Worm (Caenorhabditis elegans) whole organism, L4 larva: ENCODE data around the gene pir-1.

Experiments
- D1046.2 ChIP-seq: fragments of 200-800 bp; sonication (Bioruptor generic); IDR thresholded peaks from 2 replicates; pipeline ENCODE4 v1.3.6; 2022; ENCODE audit warnings: missing genetic modification characterization, missing compliant biosample characterization
- R02D3.7 ChIP-seq: fragments of 150-350 bp; sonication (generic microtip); optimal IDR thresholded peaks from 3 replicates; lab custom pipeline; 2014; ENCODE audit warnings: missing biosample characterization, missing genetic modification characterization
- T20F7.1 ChIP-seq: fragments of 200-800 bp; sonication (Bioruptor generic); optimal IDR thresholded peaks from 2 replicates; lab custom pipeline; 2018; ENCODE audit warnings: mild to moderate bottlenecking, missing genetic modification characterization, missing compliant biosample characterization
- T26A8.4 ChIP-seq: fragments of 200-800 bp; sonication (Bioruptor generic); IDR thresholded peaks from 2 replicates; pipeline ENCODE4 v1.3.6; 2022; ENCODE audit warnings: missing genetic modification characterization, missing compliant biosample characterization
- Y48G9A.11 ChIP-seq: fragments of 200-800 bp; sonication (Bioruptor generic); IDR thresholded peaks from 2 replicates; pipeline ENCODE4 v1.3.6; 2022; ENCODE audit warnings: missing genetic modification reagents, missing genetic modification characterization, missing compliant biosample characterization
- Y5F2A.4 ChIP-seq: fragments of 200-800 bp; sonication (Bioruptor generic); optimal IDR thresholded peaks from 2 replicates; lab custom pipeline; 2018; ENCODE audit warnings: mild to moderate bottlenecking, missing genetic modification characterization, missing compliant biosample characterization
- ZK546.5 ChIP-seq, 2 experiments: sonication (generic microtip); optimal IDR thresholded peaks; 2 replicates each; lab custom pipeline; 2017; ENCODE audit warnings: missing biosample characterization in 2 of 2, missing genetic modification characterization in 2 of 2
- aly-2 ChIP-seq: sonication (generic microtip); optimal IDR thresholded peaks from 2 replicates; lab custom pipeline; 2018; ENCODE audit warnings: missing biosample characterization, missing genetic modification characterization
- arid-1 ChIP-seq: fragments of 200-800 bp; sonication (Bioruptor generic); conservative IDR thresholded peaks from 2 replicates; pipeline ENCODE4 v1.3.6; 2022; ENCODE audit warnings: missing genetic modification reagents, missing genetic modification characterization, missing compliant biosample characterization
- ceh-28 ChIP-seq: fragments of 150-350 bp; optimal IDR thresholded peaks from 2 replicates; lab custom pipeline; 2014; ENCODE audit warnings: missing biosample characterization, missing genetic modification reagents, missing genetic modification characterization
- ceh-82 ChIP-seq: sonication (generic microtip); optimal IDR thresholded peaks from 2 replicates; lab custom pipeline; 2017; ENCODE audit warnings: missing biosample characterization, missing genetic modification characterization
- cey-2 ChIP-seq: sonication (generic microtip); optimal IDR thresholded peaks from 3 replicates; lab custom pipeline; 2017; ENCODE audit warnings: missing genetic modification characterization, mild to moderate bottlenecking, missing compliant biosample characterization, antibody characterized with exemption, borderline replicate concordance; ENCODE audit not compliant: insufficient read depth
- daf-16 ChIP-seq, 3 experiments: sonication (generic microtip); optimal IDR thresholded peaks; 2 replicates each; lab custom pipeline; 2016 to 2017; ENCODE audit warnings: missing genetic modification characterization in 3 of 3, missing genetic modification reagents in 3 of 3, mild to moderate bottlenecking in 2 of 3, missing compliant biosample characterization in 2 of 3, missing biosample characterization in 1 of 3, moderate library complexity in 1 of 3
- daf-8 ChIP-seq: fragments of 200-800 bp; sonication (Bioruptor generic); IDR thresholded peaks from 2 replicates; pipeline ENCODE4 v1.3.6; 2022; ENCODE audit warnings: missing genetic modification characterization, missing compliant biosample characterization
- dmd-8 ChIP-seq: fragments of 200-800 bp; sonication (Bioruptor generic); IDR thresholded peaks from 2 replicates; pipeline ENCODE4 v1.3.6; 2022; ENCODE audit warnings: missing genetic modification characterization, missing compliant biosample characterization
- dve-1 ChIP-seq: sonication (generic microtip); optimal IDR thresholded peaks from 2 replicates; lab custom pipeline; 2017; ENCODE audit warnings: antibody characterized with exemption, mild to moderate bottlenecking, missing genetic modification characterization, missing compliant biosample characterization; ENCODE audit not compliant: insufficient read depth
- egl-43 ChIP-seq: fragments of 200-800 bp; sonication (Bioruptor generic); IDR thresholded peaks from 2 replicates; pipeline ENCODE4 v1.3.6; 2022; ENCODE audit warnings: missing genetic modification reagents, missing genetic modification characterization, missing compliant biosample characterization
- fos-1 ChIP-seq: fragments of 150-350 bp; optimal IDR thresholded peaks from 2 replicates; lab custom pipeline; 2014; ENCODE audit warnings: missing biosample characterization, missing genetic modification characterization
- hif-1 ChIP-seq, 2 experiments: sonication (generic microtip); optimal IDR thresholded peaks; 2 replicates each; lab custom pipeline; 2016 to 2017; ENCODE audit warnings: missing compliant biosample characterization in 2 of 2, missing genetic modification characterization in 2 of 2, missing genetic modification reagents in 2 of 2, missing genotype in 2 of 2, mild to moderate bottlenecking in 1 of 2
- hlh-30 ChIP-seq: sonication (generic microtip); optimal IDR thresholded peaks from 2 replicates; lab custom pipeline; 2017; ENCODE audit warnings: antibody characterized with exemption, mild to moderate bottlenecking, missing genetic modification characterization, missing compliant biosample characterization; ENCODE audit not compliant: insufficient read depth
- hmg-1.1 ChIP-seq: fragments of 200-800 bp; sonication (Bioruptor generic); IDR thresholded peaks from 2 replicates; pipeline ENCODE4 v1.3.6; 2022; ENCODE audit warnings: missing genetic modification reagents, missing genetic modification characterization, missing compliant biosample characterization
- jun-1 ChIP-seq: fragments of 150-350 bp; optimal IDR thresholded peaks from 2 replicates; lab custom pipeline; 2014; ENCODE audit warnings: missing biosample characterization, missing genetic modification reagents, missing genetic modification characterization
- lin-15B ChIP-seq: fragments of 150-350 bp; sonication (generic microtip); optimal IDR thresholded peaks from 3 replicates; lab custom pipeline; 2014; ENCODE audit warnings: missing biosample characterization, missing genetic modification characterization
- lin-29 ChIP-seq: fragments of 200-800 bp; sonication (Bioruptor generic); IDR thresholded peaks from 2 replicates; pipeline ENCODE4 v1.3.6; 2022; ENCODE audit warnings: missing genetic modification reagents, missing genetic modification characterization, missing compliant biosample characterization
- lin-38 ChIP-seq: fragments of 200-800 bp; sonication (Bioruptor generic); IDR thresholded peaks from 2 replicates; pipeline ENCODE4 v1.3.6; 2022; ENCODE audit warnings: missing genetic modification reagents, missing genetic modification characterization, missing compliant biosample characterization
- lin-39 ChIP-seq: fragments of 150-350 bp; optimal IDR thresholded peaks from 2 replicates; lab custom pipeline; 2014; ENCODE audit warnings: missing biosample characterization, missing genetic modification reagents, missing genetic modification characterization
- madf-9 ChIP-seq: fragments of 200-800 bp; sonication (Bioruptor generic); conservative IDR thresholded peaks from 2 replicates; pipeline ENCODE4 v1.3.6; 2022; ENCODE audit warnings: missing genetic modification reagents, missing genetic modification characterization, missing compliant biosample characterization
- mdl-1 ChIP-seq, 2 experiments: fragments of 150-350 bp in 1 of 2; sonication (generic microtip) in 1 of 2; optimal IDR thresholded peaks; 2 replicates each; lab custom pipeline; 2014 to 2017; ENCODE audit warnings: missing biosample characterization in 2 of 2, missing genetic modification characterization in 2 of 2
- mep-1 ChIP-seq: fragments of 150-350 bp; sonication (generic microtip); optimal IDR thresholded peaks from 3 replicates; lab custom pipeline; 2014; ENCODE audit warnings: missing biosample characterization, missing genetic modification characterization
- mxl-2 ChIP-seq: fragments of 200-800 bp; sonication (Bioruptor generic); conservative IDR thresholded peaks from 2 replicates; pipeline ENCODE4 v1.3.6; 2022; ENCODE audit warnings: missing genetic modification reagents, missing genetic modification characterization, missing compliant biosample characterization
- mxl-3 ChIP-seq: fragments of 200-800 bp; sonication (Bioruptor generic); optimal IDR thresholded peaks from 2 replicates; lab custom pipeline; 2018; ENCODE audit warnings: mild to moderate bottlenecking, missing genetic modification characterization, missing compliant biosample characterization
- nhr-102 ChIP-seq: sonication (generic microtip); optimal IDR thresholded peaks from 2 replicates; lab custom pipeline; 2016; ENCODE audit warnings: mild to moderate bottlenecking, missing genetic modification characterization, moderate library complexity, missing compliant biosample characterization
- nhr-11 ChIP-seq: fragments of 150-350 bp; optimal IDR thresholded peaks from 2 replicates; lab custom pipeline; 2014; ENCODE audit warnings: missing biosample characterization, missing genetic modification characterization
- nhr-237 ChIP-seq: sonication (generic microtip); optimal IDR thresholded peaks from 2 replicates; lab custom pipeline; 2017; ENCODE audit warnings: missing biosample characterization, missing genetic modification characterization
- nhr-6 ChIP-seq: fragments of 150-350 bp; optimal IDR thresholded peaks from 2 replicates; lab custom pipeline; 2014; ENCODE audit warnings: missing biosample characterization, missing genetic modification characterization
- nhr-76 ChIP-seq: fragments of 150-350 bp; optimal IDR thresholded peaks from 2 replicates; lab custom pipeline; 2014; ENCODE audit warnings: missing biosample characterization, missing genetic modification characterization
- nhr-77 ChIP-seq: fragments of 150-350 bp; optimal IDR thresholded peaks from 2 replicates; lab custom pipeline; 2014; ENCODE audit warnings: missing biosample characterization, missing genetic modification characterization
- pha-4 ChIP-seq, 2 experiments: fragments of 150-350 bp in 1 of 2; fragments of 200-800 bp in 1 of 2; sonication (Bioruptor generic) in 1 of 2; IDR thresholded peaks in 1 of 2; optimal IDR thresholded peaks in 1 of 2; 2 replicates each; pipeline versions ENCODE4 v1.3.6 to Lab custom; 2014 to 2022; ENCODE audit warnings: missing genetic modification characterization in 2 of 2, missing genetic modification reagents in 2 of 2, missing biosample characterization in 1 of 2, missing compliant biosample characterization in 1 of 2
- pqm-1 ChIP-seq: sonication (generic microtip); optimal IDR thresholded peaks from 2 replicates; lab custom pipeline; 2017; ENCODE audit warnings: missing biosample characterization, missing genetic modification characterization
- sdz-12 ChIP-seq: fragments of 200-800 bp; sonication (Bioruptor generic); optimal IDR thresholded peaks from 2 replicates; lab custom pipeline; 2018; ENCODE audit warnings: mild to moderate bottlenecking, missing genetic modification characterization, missing compliant biosample characterization
- snpc-1.2 ChIP-seq: fragments of 200-800 bp; sonication (Bioruptor generic); IDR thresholded peaks from 2 replicates; pipeline ENCODE4 v1.3.6; 2022; ENCODE audit warnings: missing genetic modification reagents, missing genetic modification characterization, missing compliant biosample characterization
- snpc-4 ChIP-seq: fragments of 150-350 bp; optimal IDR thresholded peaks from 2 replicates; lab custom pipeline; 2014; ENCODE audit warnings: missing biosample characterization, missing genetic modification characterization
- spr-1 ChIP-seq: sonication (generic microtip); optimal IDR thresholded peaks from 2 replicates; lab custom pipeline; 2016; ENCODE audit warnings: mild to moderate bottlenecking, missing genetic modification characterization, missing compliant biosample characterization
- tag-97 ChIP-seq: fragments of 200-800 bp; sonication (Bioruptor generic); IDR thresholded peaks from 2 replicates; pipeline ENCODE4 v1.3.6; 2022; ENCODE audit warnings: missing genetic modification characterization, missing compliant biosample characterization
- tra-1 ChIP-seq: fragments of 200-800 bp; sonication (Bioruptor generic); IDR thresholded peaks from 2 replicates; pipeline ENCODE4 v1.3.6; 2022; ENCODE audit warnings: missing genetic modification reagents, missing genetic modification characterization, missing compliant biosample characterization
- unc-130 ChIP-seq: sonication (generic microtip); optimal IDR thresholded peaks from 2 replicates; lab custom pipeline; 2016; ENCODE audit warnings: missing genetic modification reagents, missing genetic modification characterization, missing compliant biosample characterization
- unc-39 ChIP-seq: sonication (generic microtip); optimal IDR thresholded peaks from 2 replicates; lab custom pipeline; 2017; ENCODE audit warnings: missing biosample characterization, missing genetic modification characterization
- unc-62 ChIP-seq, 3 experiments: fragments of 150-350 bp in 1 of 3; sonication (generic microtip); optimal IDR thresholded peaks in 2 of 3; peaks in 1 of 3; 1 replicate in 1 of 3; 2 replicates in 2 of 3; lab custom pipeline; 2014 to 2017; ENCODE audit warnings: missing biosample characterization in 3 of 3, missing genetic modification characterization in 3 of 3, missing genetic modification reagents in 3 of 3, missing genotype in 1 of 3
- zfp-2 ChIP-seq: sonication (generic microtip); optimal IDR thresholded peaks from 2 replicates; lab custom pipeline; 2016; ENCODE audit warnings: mild to moderate bottlenecking, missing genetic modification characterization, missing compliant biosample characterization
- ztf-11 ChIP-seq: fragments of 150-350 bp; optimal IDR thresholded peaks from 2 replicates; lab custom pipeline; 2014; ENCODE audit warnings: missing biosample characterization, missing genetic modification characterization

pir-1 gene

DNA sequence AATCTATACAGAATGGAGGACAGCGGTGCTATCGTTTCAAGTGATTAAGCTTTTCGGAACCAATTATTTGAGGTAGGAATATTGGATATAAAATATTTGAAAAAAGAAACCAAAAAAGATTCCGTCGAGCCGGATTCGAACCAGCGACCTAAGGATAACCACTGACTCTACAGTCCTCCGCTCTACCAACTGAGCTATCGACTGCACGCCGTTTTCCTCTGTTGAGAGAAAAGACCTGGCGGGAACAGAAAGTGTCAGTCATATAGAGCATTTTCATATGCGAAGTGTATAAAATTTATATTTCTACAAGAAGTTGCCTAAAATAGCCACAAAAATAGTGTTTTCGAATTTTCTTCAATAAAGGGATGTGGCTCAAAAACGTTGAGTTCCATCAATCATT, 34.6 kb downstream of the pir-1 start (continued):
- peak in 1 of 2 experiments; percentile 58 for TF ChIP-seq hif-1 (tag; optimal IDR thresholded peaks at IDR 0.05; lab: Kevin White, UChicago)
- TF ChIP-seq daf-16 (GFP tag; optimal IDR thresholded peaks at IDR 0.05; lab: Kevin White, UChicago) = peak; percentile 56 to 75
- TF ChIP-seq daf-16 (tag; optimal IDR thresholded peaks at IDR 0.05; lab: Kevin White, UChicago) = peak; percentile 57
- TF ChIP-seq lin-39 (tag; lab: Kevin White, UChicago) = no peak
- TF ChIP-seq lin-29 (GFP tag; lab: Robert Waterston, UW) = no peak
- peak; percentile 83 for TF ChIP-seq snpc-4 (tag; lab: Kevin White, UChicago)
- TF ChIP-seq T20F7.1 = no peak
- no peak for TF ChIP-seq mdl-1 (tag; optimal IDR thresholded peaks at IDR 0.05; lab: Kevin White, UChicago)
- no peak for TF ChIP-seq aly-2 (tag; lab: Kevin White, UChicago)
- TF ChIP-seq T26A8.4 (GFP tag; lab: Robert Waterston, UW) = peak; percentile 86
- 0 out of 2 replicates have a peak, but pooled peaks have one; percentile 7 for TF ChIP-seq D1046.2 (GFP tag; lab: Robert Waterston, UW)
- peak; percentile 59; the same call in 1 of the 2 replicates for TF ChIP-seq tra-1 (GFP tag; lab: Robert Waterston, UW)
- no peak; the same call in 1 of the 2 replicates for TF ChIP-seq dmd-8
- TF ChIP-seq snpc-1.2 (GFP tag; lab: Robert Waterston, UW) = peak; percentile 60
- TF ChIP-seq ceh-28 (tag; lab: Kevin White, UChicago) = no peak
- no peak for TF ChIP-seq unc-39 (tag; lab: Kevin White, UChicago)
- TF ChIP-seq ZK546.5 (tag; optimal IDR thresholded peaks at IDR 0.05; lab: Kevin White, UChicago) = no peak
- TF ChIP-seq lin-15B (tag; lab: Kevin White, UChicago) = no peak
- no peak for TF ChIP-seq nhr-76 (tag; lab: Kevin White, UChicago)
- TF ChIP-seq unc-130 (GFP tag; lab: Kevin White, UChicago) = peak; percentile 8
- 0 out of 2 replicates have a peak, but pooled peaks have one; percentile 32 for TF ChIP-seq madf-9 (GFP tag; lab: Robert Waterston, UW)
- no peak for TF ChIP-seq jun-1 (tag; lab: Kevin White, UChicago)
- peak; percentile 69; the same call in 1 of the 2 replicates for TF ChIP-seq arid-1 (GFP tag; lab: Robert Waterston, UW)
- peak in 1 of 2 experiments; percentile 48 for TF ChIP-seq unc-62 (GFP tag; optimal IDR thresholded peaks at IDR 0.05 in 1 of 2; lab: Kevin White, UChicago)
- no peak for TF ChIP-seq unc-62 (tag; optimal IDR thresholded peaks at IDR 0.05; lab: Kevin White, UChicago)
- no peak for TF ChIP-seq Y5F2A.4 (GFP tag; lab: Kevin White, UChicago)
- peak; percentile 76 for TF ChIP-seq lin-38
- TF ChIP-seq pqm-1 (tag; lab: Kevin White, UChicago) = no peak
- TF ChIP-seq daf-8 = no peak
- TF ChIP-seq pha-4 (GFP tag; IDR thresholded peaks at IDR 0.05; lab: Robert Waterston, UW) = no peak; the same call in 1 of the 2 replicates
- TF ChIP-seq pha-4 (tag; optimal IDR thresholded peaks at IDR 0.05; lab: Kevin White, UChicago) = no peak
- TF ChIP-seq egl-43 (GFP tag; lab: Robert Waterston, UW) = peak; percentile 83
- peak; percentile 61 for TF ChIP-seq mep-1
- no peak for TF ChIP-seq tag-97
- no peak for TF ChIP-seq nhr-77 (tag; lab: Kevin White, UChicago)
- TF ChIP-seq cey-2 (tag; lab: Kevin White, UChicago) = no peak
- no peak for TF ChIP-seq R02D3.7 (tag; lab: Kevin White, UChicago)
- TF ChIP-seq ztf-11 (tag; lab: Kevin White, UChicago) = no peak
- no peak for TF ChIP-seq ceh-82 (tag; lab: Kevin White, UChicago)
- no peak for TF ChIP-seq fos-1 (tag; lab: Kevin White, UChicago)
- no peak for TF ChIP-seq nhr-237 (tag; lab: Kevin White, UChicago)
- peak; percentile 80 for TF ChIP-seq Y48G9A.11
- no peak for TF ChIP-seq mxl-3 (GFP tag; lab: Kevin White, UChicago)
- TF ChIP-seq hmg-1.1 (GFP tag; lab: Robert Waterston, UW) = no peak
- TF ChIP-seq nhr-11 (tag; lab: Kevin White, UChicago) = no peak
- TF ChIP-seq mxl-2 = no peak
- TF ChIP-seq nhr-6 (tag; lab: Kevin White, UChicago) = no peak
- TF ChIP-seq dve-1 = no peak
- TF ChIP-seq hlh-30 = peak; percentile 43
- no peak for TF ChIP-seq zfp-2 (tag; lab: Kevin White, UChicago)
- no peak for TF ChIP-seq sdz-12 (GFP tag; lab: Kevin White, UChicago)
- TF ChIP-seq nhr-102 (tag; lab: Kevin White, UChicago) = peak; percentile 59
- no peak for TF ChIP-seq spr-1 (tag; lab: Kevin White, UChicago)
